Worm (Caenorhabditis elegans) whole organism, late embryonic: Measurements from ENCODE around the gene F10D2.16.

Experiments
- K02D7.2 ChIP-seq: sonication (generic microtip); optimal IDR thresholded peaks from 2 replicates; lab custom pipeline; 2017; ENCODE audit warnings: mild to moderate bottlenecking, missing genetic modification characterization, missing compliant biosample characterization
- ceh-18 ChIP-seq: sonication (generic microtip); optimal IDR thresholded peaks from 2 replicates; lab custom pipeline; 2016; ENCODE audit warnings: missing genetic modification characterization, missing compliant biosample characterization
- ceh-19 ChIP-seq: fragments of 200-800 bp; sonication (Bioruptor generic); optimal IDR thresholded peaks from 2 replicates; lab custom pipeline; 2018; ENCODE audit warnings: mild to moderate bottlenecking, missing genetic modification characterization, missing compliant biosample characterization
- ceh-2 ChIP-seq: sonication (generic microtip); optimal IDR thresholded peaks from 2 replicates; lab custom pipeline; 2016; ENCODE audit warnings: missing genotype, missing genetic modification characterization, missing compliant biosample characterization
- ceh-22 ChIP-seq: sonication (generic microtip); optimal IDR thresholded peaks from 2 replicates; lab custom pipeline; 2017; ENCODE audit warnings: missing biosample characterization, missing genetic modification characterization
- ceh-24 ChIP-seq: sonication (generic microtip); optimal IDR thresholded peaks from 2 replicates; lab custom pipeline; 2016; ENCODE audit warnings: mild to moderate bottlenecking, missing genetic modification characterization, missing compliant biosample characterization
- ceh-31 ChIP-seq: sonication (generic microtip); optimal IDR thresholded peaks from 2 replicates; lab custom pipeline; 2016; ENCODE audit warnings: missing genetic modification characterization, missing compliant biosample characterization
- elt-2 ChIP-seq: sonication (generic microtip); optimal IDR thresholded peaks from 2 replicates; lab custom pipeline; 2016; ENCODE audit warnings: missing genetic modification reagents, missing genetic modification characterization, missing compliant biosample characterization
- elt-4 ChIP-seq: sonication (generic microtip); optimal IDR thresholded peaks from 2 replicates; lab custom pipeline; 2016; ENCODE audit warnings: missing genetic modification characterization, missing compliant biosample characterization
- fkh-6 ChIP-seq: sonication (generic microtip); optimal IDR thresholded peaks from 2 replicates; lab custom pipeline; 2016; ENCODE audit warnings: missing genetic modification characterization, missing compliant biosample characterization
- hlh-6 ChIP-seq: sonication (generic microtip); optimal IDR thresholded peaks from 2 replicates; lab custom pipeline; 2016; ENCODE audit warnings: missing genotype, missing genetic modification characterization, missing compliant biosample characterization
- lin-11 ChIP-seq: fragments of 200-800 bp; sonication (Bioruptor generic); optimal IDR thresholded peaks from 2 replicates; lab custom pipeline; 2018; ENCODE audit warnings: mild to moderate bottlenecking, missing genetic modification characterization, missing compliant biosample characterization
- madf-2 ChIP-seq: sonication (generic microtip); optimal IDR thresholded peaks from 2 replicates; lab custom pipeline; 2017; ENCODE audit warnings: missing genetic modification characterization, missing compliant biosample characterization
- mec-3 ChIP-seq: sonication (generic microtip); optimal IDR thresholded peaks from 2 replicates; lab custom pipeline; 2016; ENCODE audit warnings: borderline replicate concordance, missing genetic modification characterization, missing compliant biosample characterization
- nfya-1 ChIP-seq: sonication (generic microtip); optimal IDR thresholded peaks from 2 replicates; lab custom pipeline; 2017; ENCODE audit warnings: missing genetic modification characterization, mild to moderate bottlenecking, missing compliant biosample characterization, antibody characterized with exemption, moderate library complexity
- pat-9 ChIP-seq: fragments of 200-800 bp; sonication (Bioruptor generic); optimal IDR thresholded peaks from 2 replicates; lab custom pipeline; 2018; ENCODE audit warnings: mild to moderate bottlenecking, missing genetic modification characterization, moderate library complexity, missing compliant biosample characterization
- sdc-2 ChIP-seq: sonication (generic microtip); optimal IDR thresholded peaks from 2 replicates; lab custom pipeline; 2016; ENCODE audit warnings: missing genotype, missing genetic modification characterization, missing compliant biosample characterization
- sox-2 ChIP-seq: fragments of 200-800 bp; sonication (Bioruptor generic); IDR thresholded peaks from 2 replicates; pipeline ENCODE4 v1.3.6; 2022; ENCODE audit warnings: missing genetic modification reagents, missing genetic modification characterization, missing compliant biosample characterization
- ttx-3 ChIP-seq: sonication (generic microtip); optimal IDR thresholded peaks from 2 replicates; lab custom pipeline; 2016; ENCODE audit warnings: missing genetic modification reagents, missing genetic modification characterization, missing compliant biosample characterization
- ztf-16 ChIP-seq: sonication (generic microtip); optimal IDR thresholded peaks from 2 replicates; lab custom pipeline; 2017; ENCODE audit warnings: missing genetic modification characterization, missing compliant biosample characterization

Gene F10D2.16

DNA sequence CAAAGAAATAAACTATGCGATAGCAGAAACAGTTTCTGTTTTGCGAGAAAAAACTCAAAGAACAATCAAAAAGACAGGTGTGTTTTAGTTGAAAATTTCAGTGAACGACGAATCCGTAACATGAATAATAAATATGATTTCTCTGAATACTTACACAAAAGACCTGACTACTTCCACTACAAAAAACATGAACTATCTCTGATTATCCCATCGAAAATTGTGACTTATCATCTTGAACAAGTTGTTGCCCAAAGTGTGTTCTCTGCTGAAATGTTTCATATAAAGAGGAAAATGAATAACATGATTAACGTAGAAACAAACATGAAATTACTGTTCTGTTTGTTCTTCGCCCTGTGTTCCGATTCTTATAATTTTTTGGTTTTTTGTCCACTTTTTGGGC, 32.6 kb downstream of the F10D2.16 start, which contains the start of gene ugt-36:
TSS of gene ugt-36 (plus strand) at position 301 of the 400 bp plus-strand sequence.
- TF ChIP-seq sdc-2 (no peak), K02D7.2 (tag; lab: Kevin White, UChicago) (no peak)

DNA sequence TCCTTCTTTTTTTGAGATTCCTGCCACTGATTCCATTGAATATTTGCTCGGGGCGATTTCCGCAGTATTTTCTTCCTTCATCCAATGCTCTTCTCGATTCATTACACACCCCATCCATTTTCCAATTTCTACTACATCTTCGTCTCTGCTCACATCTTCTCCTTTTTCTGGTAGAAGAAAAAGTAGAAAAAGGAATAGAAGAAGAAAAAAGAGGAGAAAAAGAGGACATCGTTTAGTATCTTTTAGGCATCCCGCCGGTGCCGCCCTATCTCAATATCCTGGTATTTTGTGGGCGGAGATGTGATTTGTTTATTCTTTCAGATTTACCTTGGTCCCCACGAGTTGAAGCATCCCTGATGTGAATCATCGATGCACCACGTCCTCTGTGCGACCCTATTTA, 41.1 kb downstream of the F10D2.16 start, which contains the start of gene lgc-39:
TSS of gene lgc-39 (plus strand) at position 301 of the 400 bp plus-strand sequence.
- TF ChIP-seq ceh-19 (GFP tag; lab: Kevin White, UChicago) (no peak), elt-4 (tag; lab: Kevin White, UChicago) (no peak), ztf-16 (no peak), nfya-1 (tag; lab: Kevin White, UChicago) (no peak), K02D7.2 (tag; lab: Kevin White, UChicago) (no peak), hlh-6 (tag; lab: Kevin White, UChicago) (no peak), ceh-22 (tag; lab: Kevin White, UChicago) (no peak), ceh-24 (tag; lab: Kevin White, UChicago) (no peak), madf-2 (no peak), pat-9 (tag; lab: Kevin White, UChicago) (no peak), ceh-2 (tag; lab: Kevin White, UChicago) (no peak), mec-3 (tag; lab: Kevin White, UChicago) (no peak), ttx-3 (tag; lab: Kevin White, UChicago) (no peak)

DNA sequence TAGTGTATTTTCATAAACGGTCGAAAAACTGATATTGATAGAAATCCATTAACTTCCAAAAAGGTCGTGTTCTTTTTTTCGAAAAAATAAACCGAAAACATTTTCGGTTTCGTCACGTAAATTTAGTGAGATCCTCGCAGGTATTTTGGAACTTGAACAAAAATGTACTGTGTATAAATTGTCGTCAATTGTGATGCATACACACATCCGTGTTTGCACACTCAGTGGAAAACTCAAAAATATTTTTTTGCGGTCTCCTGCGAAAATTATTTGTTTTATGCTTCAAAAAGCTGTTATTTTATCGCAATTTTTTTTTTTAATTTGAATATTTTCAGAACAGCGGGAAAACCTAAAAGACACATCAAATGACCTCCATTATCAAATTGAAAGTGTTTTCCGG, 44.8 kb downstream of the F10D2.16 start, which contains the start of gene cpsf-2:
TSS of gene cpsf-2 (plus strand) at position 330 of the 400 bp plus-strand sequence.
- TF ChIP-seq lin-11 = no peak
- TF ChIP-seq mec-3 (tag; lab: Kevin White, UChicago) = no peak
- no peak for TF ChIP-seq ztf-16

ce11 chrV:7184549-7184948, 50.5 kb downstream of the F10D2.16 start, which contains the start of gene pitr-5:
Gene pitr-5, plus strand, starts transcription at chrV:7184849.
- TF ChIP-seq ceh-2 (tag; lab: Kevin White, UChicago) = no peak
- TF ChIP-seq K02D7.2 (tag; lab: Kevin White, UChicago) = no peak
- no peak for TF ChIP-seq ceh-18 (tag; lab: Kevin White, UChicago)
- no peak for TF ChIP-seq ceh-31 (tag; lab: Kevin White, UChicago)
- TF ChIP-seq sox-2 (GFP tag; lab: Robert Waterston, UW) = no peak
- no peak for TF ChIP-seq hlh-6 (tag; lab: Kevin White, UChicago)
- TF ChIP-seq elt-2 = no peak
- TF ChIP-seq fkh-6 (tag; lab: Kevin White, UChicago) = no peak
- TF ChIP-seq ceh-22 (tag; lab: Kevin White, UChicago) = no peak
